Fruit fly (Drosophila melanogaster) whole organism, embryonic: ENCODE data around the gene mRpL49.
A peak's percentile ranks its signal among the peaks of the same experiment; 100 is the strongest.

Experiments
- BEAF-32 ChIP-seq: fragments of 200-800 bp; sonication (Bioruptor generic); optimal IDR thresholded peaks from 3 replicates; lab custom pipeline; 2017; ENCODE audit warnings: missing biosample characterization, missing genetic modification characterization, mild to moderate bottlenecking, moderate library complexity, missing genetic modification reagents
- Bteb2 ChIP-seq: fragments of 200-800 bp; sonication (Bioruptor generic); optimal IDR thresholded peaks from 2 replicates; lab custom pipeline; 2016; ENCODE audit warnings: missing biosample characterization, missing genetic modification characterization
- CG10543 ChIP-seq: fragments of 200-800 bp; sonication (Bioruptor generic); optimal IDR thresholded peaks from 3 replicates; lab custom pipeline; 2017; ENCODE audit warnings: missing biosample characterization, mild to moderate bottlenecking, missing genetic modification characterization, moderate library complexity
- CG12071 ChIP-seq: fragments of 200-800 bp; sonication (Bioruptor generic); optimal IDR thresholded peaks from 3 replicates; lab custom pipeline; 2018; ENCODE audit warnings: missing biosample characterization, mild to moderate bottlenecking, missing genetic modification characterization
- CG12236 ChIP-seq: fragments of 200-800 bp; sonication (Bioruptor generic); optimal IDR thresholded peaks from 2 replicates; lab custom pipeline; 2016; ENCODE audit warnings: missing biosample characterization, missing genetic modification characterization
- CG13287 ChIP-seq: fragments of 200-800 bp; sonication (Bioruptor generic); IDR thresholded peaks from 2 replicates; pipeline ENCODE4 v1.3.6; 2022; ENCODE audit warnings: missing biosample characterization, missing genetic modification characterization; ENCODE audit not compliant: partially characterized antibody
- CG15479 ChIP-seq: fragments of 200-800 bp; sonication (Bioruptor generic); optimal IDR thresholded peaks from 3 replicates; lab custom pipeline; 2019; ENCODE audit warnings: missing biosample characterization, mild to moderate bottlenecking, missing genetic modification characterization, moderate library complexity
- CG1602 ChIP-seq: fragments of 200-800 bp; sonication (Bioruptor generic); optimal IDR thresholded peaks from 3 replicates; lab custom pipeline; 2016; ENCODE audit warnings: missing biosample characterization, missing genetic modification characterization
- CG17359 ChIP-seq: fragments of 200-800 bp; sonication (Bioruptor generic); optimal IDR thresholded peaks from 3 replicates; lab custom pipeline; 2018; ENCODE audit warnings: missing biosample characterization, mild to moderate bottlenecking, missing genetic modification characterization, moderate library complexity
- CG1832 ChIP-seq: fragments of 200-800 bp; sonication (Bioruptor generic); optimal IDR thresholded peaks from 2 replicates; lab custom pipeline; 2017; ENCODE audit warnings: missing biosample characterization, mild to moderate bottlenecking, missing genetic modification characterization, inconsistent platforms
- CG2199 ChIP-seq: fragments of 200-800 bp; sonication (Bioruptor generic); IDR thresholded peaks from 3 replicates; pipeline ENCODE4 v1.3.6; 2022; ENCODE audit warnings: missing biosample characterization, missing genetic modification characterization
- CG30020 ChIP-seq: fragments of 200-800 bp; optimal IDR thresholded peaks from 2 replicates; lab custom pipeline; 2019; ENCODE audit warnings: missing biosample characterization, mild to moderate bottlenecking, missing genetic modification characterization, moderate library complexity
- CG42726 ChIP-seq: fragments of 200-800 bp; sonication (Bioruptor generic); IDR thresholded peaks from 2 replicates; pipeline ENCODE4 v1.3.6; 2022; ENCODE audit warnings: missing biosample characterization, missing genetic modification characterization; ENCODE audit not compliant: partially characterized antibody
- CG43689 ChIP-seq: fragments of 200-800 bp; sonication (Bioruptor generic); IDR thresholded peaks from 2 replicates; pipeline ENCODE4 v1.3.6; 2022; ENCODE audit warnings: missing biosample characterization, missing genetic modification characterization
- CG6689 ChIP-seq: fragments of 200-800 bp; sonication (Bioruptor generic); IDR thresholded peaks from 2 replicates; pipeline ENCODE4 v1.3.6; 2022; ENCODE audit warnings: missing biosample characterization, missing genetic modification characterization
- CG7372 ChIP-seq: fragments of 200-800 bp; sonication (Bioruptor generic); IDR thresholded peaks from 2 replicates; pipeline ENCODE4 v1.3.6; 2022; ENCODE audit warnings: missing biosample characterization, missing genetic modification characterization
- CG7839 ChIP-seq: fragments of 200-800 bp; sonication (Bioruptor generic); optimal IDR thresholded peaks from 3 replicates; lab custom pipeline; 2018; ENCODE audit warnings: missing biosample characterization, mild to moderate bottlenecking, missing genetic modification characterization, moderate library complexity
- CoRest ChIP-seq: fragments of 200-800 bp; sonication (Bioruptor generic); optimal IDR thresholded peaks from 3 replicates; lab custom pipeline; 2018; ENCODE audit warnings: missing biosample characterization, mild to moderate bottlenecking, missing genetic modification characterization, moderate library complexity
- Eip74EF ChIP-seq, 2 experiments: fragments of 200-800 bp in 1 of 2; fragments of >200 bp in 1 of 2; sonication (Bioruptor generic) in 1 of 2; optimal IDR thresholded peaks; 2 replicates each; lab custom pipeline; 2017 to 2019; ENCODE audit warnings: missing biosample characterization in 2 of 2, missing genetic modification characterization in 2 of 2, mild to moderate bottlenecking in 1 of 2, moderate library complexity in 1 of 2
- Ets65A ChIP-seq: fragments of 200-800 bp; sonication (Bioruptor generic); peaks from one replicate; lab custom pipeline; 2016; ENCODE audit warnings: missing biosample characterization, missing genetic modification characterization
- Mrtf ChIP-seq: fragments of 200-800 bp; sonication (Bioruptor generic); IDR thresholded peaks from 3 replicates; pipeline ENCODE4 v1.3.6; 2022; ENCODE audit warnings: missing biosample characterization, missing genetic modification characterization
- PHDP ChIP-seq: fragments of 200-800 bp; sonication (Bioruptor generic); optimal IDR thresholded peaks from 3 replicates; lab custom pipeline; 2018; ENCODE audit warnings: missing biosample characterization, mild to moderate bottlenecking, missing genetic modification characterization, moderate library complexity
- Scr ChIP-seq: fragments of 200-800 bp; sonication (Bioruptor generic); IDR thresholded peaks from 2 replicates; pipeline ENCODE4 v1.3.6; 2022; ENCODE audit warnings: missing biosample characterization, missing genetic modification characterization; ENCODE audit not compliant: partially characterized antibody
- Sry-β ChIP-seq: fragments of 200-800 bp; sonication (Bioruptor generic); optimal IDR thresholded peaks from 2 replicates; lab custom pipeline; 2018; ENCODE audit warnings: missing biosample characterization, mild to moderate bottlenecking, missing genetic modification characterization, moderate library complexity
- ac ChIP-seq: fragments of 200-800 bp; sonication (Bioruptor generic); optimal IDR thresholded peaks from 3 replicates; lab custom pipeline; 2017; ENCODE audit warnings: missing biosample characterization, mild to moderate bottlenecking, missing genetic modification characterization
- cato ChIP-seq: fragments of 200-800 bp; sonication (Bioruptor generic); optimal IDR thresholded peaks from 2 replicates; lab custom pipeline; 2016; ENCODE audit warnings: missing biosample characterization, missing genetic modification characterization, borderline replicate concordance
- cg ChIP-seq: fragments of 200-800 bp; sonication (Bioruptor generic); optimal IDR thresholded peaks from 3 replicates; lab custom pipeline; 2019; ENCODE audit warnings: missing biosample characterization, mild to moderate bottlenecking, missing genetic modification characterization, moderate library complexity
- chinmo ChIP-seq: fragments of 200-800 bp; sonication (Bioruptor generic); IDR thresholded peaks from 4 replicates; pipeline ENCODE4 v1.3.6; 2022; ENCODE audit warnings: missing biosample characterization, missing genetic modification characterization; ENCODE audit not compliant: partially characterized antibody
- ems ChIP-seq: fragments of 200-800 bp; sonication (Bioruptor generic); optimal IDR thresholded peaks from 3 replicates; lab custom pipeline; 2016; ENCODE audit warnings: missing biosample characterization, missing genetic modification characterization
- eve ChIP-seq, 2 experiments: fragments of >200 bp; optimal IDR thresholded peaks; 2 replicates each; lab custom pipeline; 2017; ENCODE audit warnings: missing biosample characterization in 2 of 2, missing genetic modification characterization in 2 of 2
- gcm ChIP-seq: fragments of 200-800 bp; sonication (Bioruptor generic); optimal IDR thresholded peaks from 2 replicates; lab custom pipeline; 2019; ENCODE audit warnings: missing biosample characterization, mild to moderate bottlenecking, missing genetic modification characterization, moderate library complexity
- gcm2 ChIP-seq: fragments of 200-800 bp; sonication (Bioruptor generic); optimal IDR thresholded peaks from 2 replicates; lab custom pipeline; 2016; ENCODE audit warnings: missing biosample characterization, missing genetic modification characterization
- her ChIP-seq: fragments of 200-800 bp; sonication (Bioruptor generic); optimal IDR thresholded peaks from 2 replicates; lab custom pipeline; 2016; ENCODE audit warnings: missing biosample characterization, missing genetic modification characterization
- inv ChIP-seq: fragments of 200-800 bp; sonication (Bioruptor generic); IDR thresholded peaks from 2 replicates; pipeline ENCODE4 v1.3.6; 2022; ENCODE audit warnings: missing biosample characterization, missing genetic modification characterization; ENCODE audit not compliant: partially characterized antibody
- knrl ChIP-seq: fragments of 200-800 bp; sonication (Bioruptor generic); IDR thresholded peaks from 3 replicates; pipeline ENCODE4 v1.3.6; 2022; ENCODE audit warnings: missing biosample characterization, missing genetic modification characterization; ENCODE audit not compliant: partially characterized antibody
- mirr ChIP-seq: fragments of 200-800 bp; sonication (Bioruptor generic); optimal IDR thresholded peaks from 3 replicates; lab custom pipeline; 2018; ENCODE audit warnings: missing biosample characterization, mild to moderate bottlenecking, missing genetic modification characterization
- nerfin-1 ChIP-seq: fragments of 200-800 bp; sonication (Bioruptor generic); optimal IDR thresholded peaks from 3 replicates; lab custom pipeline; 2019; ENCODE audit warnings: missing biosample characterization, mild to moderate bottlenecking, missing genetic modification characterization, moderate library complexity
- odd ChIP-seq: fragments of 200-800 bp; sonication (Bioruptor generic); optimal IDR thresholded peaks from 2 replicates; lab custom pipeline; 2017; ENCODE audit warnings: missing biosample characterization, mild to moderate bottlenecking, missing genetic modification characterization
- pros ChIP-seq: fragments of 200-800 bp; sonication (Bioruptor generic); optimal IDR thresholded peaks from 3 replicates; lab custom pipeline; 2019; ENCODE audit warnings: missing biosample characterization, mild to moderate bottlenecking, missing genetic modification characterization, moderate library complexity
- psq ChIP-seq: fragments of 200-800 bp; sonication (Bioruptor generic); optimal IDR thresholded peaks from 2 replicates; lab custom pipeline; 2017; ENCODE audit warnings: missing biosample characterization, missing genetic modification characterization
- rib ChIP-seq: fragments of 200-800 bp; sonication (Bioruptor generic); IDR thresholded peaks from 2 replicates; pipeline ENCODE4 v1.3.6; 2022; ENCODE audit warnings: missing biosample characterization, missing genetic modification characterization
- row ChIP-seq: fragments of 200-800 bp; sonication (Bioruptor generic); IDR thresholded peaks from 3 replicates; pipeline ENCODE4 v1.3.6; 2022; ENCODE audit warnings: missing biosample characterization, missing genetic modification characterization
- seq ChIP-seq: fragments of 200-800 bp; sonication (Bioruptor generic); IDR thresholded peaks from 2 replicates; pipeline ENCODE4 v1.3.6; 2022; ENCODE audit warnings: missing biosample characterization, missing genetic modification characterization
- shn ChIP-seq: fragments of 200-800 bp; sonication (Bioruptor generic); optimal IDR thresholded peaks from 3 replicates; lab custom pipeline; 2016; ENCODE audit warnings: missing biosample characterization, missing genetic modification characterization
- sim ChIP-seq: fragments of 200-800 bp; sonication (Bioruptor generic); IDR thresholded peaks from 2 replicates; pipeline ENCODE4 v1.3.6; 2022; ENCODE audit warnings: missing biosample characterization, missing genetic modification characterization
- sisA ChIP-seq: fragments of 200-800 bp; sonication (Bioruptor generic); IDR thresholded peaks from 2 replicates; pipeline ENCODE4 v1.3.6; 2022; ENCODE audit warnings: missing biosample characterization, missing genetic modification characterization
- sob ChIP-seq: fragments of 200-800 bp; sonication (Bioruptor generic); IDR thresholded peaks from 2 replicates; pipeline ENCODE4 v1.3.6; 2022; ENCODE audit warnings: missing biosample characterization, missing genetic modification characterization
- trh ChIP-seq: fragments of 200-800 bp; sonication (Bioruptor generic); optimal IDR thresholded peaks from 2 replicates; lab custom pipeline; 2016; ENCODE audit warnings: missing biosample characterization, missing genetic modification characterization

Gene mRpL49

DNA sequence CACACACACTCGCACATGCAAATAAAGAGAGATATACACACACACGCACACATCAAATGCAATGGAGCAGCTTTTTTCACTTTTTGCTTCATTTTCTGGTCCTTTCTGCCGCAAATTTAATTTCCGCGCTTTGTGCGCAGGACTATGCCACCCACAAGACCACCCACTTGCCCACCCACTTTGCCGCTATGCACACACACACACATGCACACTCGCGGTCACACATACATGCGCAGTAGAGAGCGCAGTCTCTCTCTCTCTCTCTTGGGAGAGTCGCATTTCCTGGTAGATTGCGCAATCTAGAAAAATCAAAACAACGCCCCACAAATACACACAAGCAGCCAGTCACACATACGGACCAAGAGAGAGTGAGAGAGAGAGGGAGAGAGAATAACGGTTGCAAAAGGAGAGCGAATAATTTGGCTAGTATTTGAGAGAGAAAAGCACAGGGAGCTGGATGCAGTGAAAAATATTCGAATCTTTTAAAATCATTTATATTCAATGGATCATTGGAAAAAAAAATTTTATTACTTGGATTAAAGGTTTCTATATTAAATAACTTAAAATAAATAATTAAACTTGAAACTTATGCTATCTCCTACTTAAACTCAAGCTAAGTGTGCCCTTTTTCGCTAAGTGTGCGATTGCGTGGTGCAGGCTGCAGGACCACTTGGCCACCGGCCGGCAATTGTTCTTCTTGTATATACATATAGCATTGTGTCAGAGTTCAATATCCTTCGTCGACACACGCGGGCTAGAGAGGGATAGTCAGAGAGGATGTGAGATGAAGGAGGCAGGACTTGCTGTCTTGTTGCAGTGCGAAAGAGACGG is 18.7 kb downstream of the mRpL49 start (continued):
- TF ChIP-seq CG43689 (no peak), CG12236 (GFP tag; lab: Kevin White, UChicago) (no peak), row (peak; percentile 86), trh (GFP tag; lab: Kevin White, UChicago) (no peak), sob (peak; percentile 38; the same call in 1 of the 2 replicates), Sry-β (GFP tag; lab: Kevin White, UChicago) (no peak), CoRest (tag; lab: Kevin White, UChicago) (peak; percentile 66), eve (GFP tag; optimal IDR thresholded peaks at IDR 0.05; lab: Kevin White, UChicago) (no peak), Bteb2 (no peak), PHDP (tag; lab: Kevin White, UChicago) (peak; percentile 43), CG1602 (GFP tag; lab: Kevin White, UChicago) (peak; percentile 29), CG12071 (GFP tag; lab: Kevin White, UChicago) (no peak), ems (GFP tag; lab: Kevin White, UChicago) (no peak), ac (no peak), mirr (no peak), CG17359 (peak; percentile 53), CG7372 (GFP tag; lab: Robert Waterston, UW) (peak; percentile 62; the same call in 1 of the 2 replicates), CG15479 (no peak), cato (GFP tag; lab: Kevin White, UChicago) (no peak), Mrtf (GFP tag; lab: Robert Waterston, UW) (peak; percentile 19; the same call in 1 of the 3 replicates), CG13287 (no peak), shn (no peak), psq (GFP tag; lab: Kevin White, UChicago) (no peak), CG7839 (peak; percentile 74), gcm2 (GFP tag; lab: Kevin White, UChicago) (no peak), Eip74EF (GFP tag; optimal IDR thresholded peaks at IDR 0.05; lab: Kevin White, UChicago) (peak in 1 of 2 experiments; percentile 48)

DNA sequence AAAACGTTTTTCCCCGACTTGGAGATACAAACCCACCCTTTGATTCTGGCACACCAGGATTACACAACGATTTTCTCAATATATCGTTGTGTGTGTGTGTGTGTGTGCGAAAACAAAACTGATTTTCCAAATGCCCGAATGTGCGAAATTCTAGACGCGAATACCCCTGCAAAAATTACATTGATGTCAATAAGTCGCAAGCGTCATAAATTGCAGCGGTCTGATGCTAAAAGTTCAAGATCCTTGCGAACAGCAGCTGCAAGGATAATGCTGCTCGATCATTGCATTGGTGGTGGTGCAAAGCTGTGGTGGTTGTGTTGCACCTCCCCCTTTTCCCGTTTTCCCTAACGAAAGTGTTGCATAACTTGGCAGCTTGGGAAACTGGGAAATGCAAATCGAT is 20.7 kb downstream of the mRpL49 start:
- TF ChIP-seq pros (GFP tag; lab: Kevin White, UChicago) (peak; percentile 82), Ets65A (peak; percentile 75), Scr (GFP tag; lab: Robert Waterston, UW) (no peak), cg (GFP tag; lab: Kevin White, UChicago) (peak; percentile 13), nerfin-1 (tag; lab: Kevin White, UChicago) (peak; percentile 54), sisA (no peak)

- TF ChIP-seq chinmo (GFP tag; lab: Robert Waterston, UW): 0 out of 4 replicates have a peak, but pooled peaks have one; percentile 48
- TF ChIP-seq CG6689 (GFP tag; lab: Robert Waterston, UW): no peak
- no peak for TF ChIP-seq sim (GFP tag; lab: Robert Waterston, UW)
- TF ChIP-seq CG42726: no peak
- no peak for TF ChIP-seq her (GFP tag; lab: Kevin White, UChicago)
- no peak for TF ChIP-seq inv (GFP tag; lab: Robert Waterston, UW)
- no peak for TF ChIP-seq knrl
- TF ChIP-seq CG1832: no peak
- no peak for TF ChIP-seq CG2199 (GFP tag; lab: Robert Waterston, UW)
- no peak for TF ChIP-seq odd (GFP tag; lab: Kevin White, UChicago)
- TF ChIP-seq CG30020 (tag; lab: Kevin White, UChicago): no peak
- TF ChIP-seq CG10543 (GFP tag; lab: Kevin White, UChicago): no peak
- TF ChIP-seq rib (GFP tag; lab: Robert Waterston, UW): no peak
- TF ChIP-seq BEAF-32: no peak
- peak; percentile 68 for TF ChIP-seq pros (GFP tag; lab: Kevin White, UChicago)
- TF ChIP-seq seq (GFP tag; lab: Robert Waterston, UW): peak; percentile 36; the same call in 1 of the 2 replicates
- TF ChIP-seq gcm (GFP tag; lab: Kevin White, UChicago): no peak
These were observed 22.9 kb downstream of the mRpL49 start for dm6 chrX:12929817-12930216.
